Fruit fly (Drosophila melanogaster): ENCODE results near the gene CG3457.

dm6 chrX:2188888-2189287 is 1.3 kb downstream of the CG3457 start, which contains the start of gene Mct1:
- TF ChIP-seq CG7101 (tag; optimal IDR thresholded peaks at IDR 0.05) (no peak), CG1620 (GFP tag; optimal IDR thresholded peaks at IDR 0.05) (no peak), cnc (optimal IDR thresholded peaks at IDR 0.05) (no peak)

All from whole organism, adult.